Fruit fly (Drosophila melanogaster) whole organism, pupa: Measurements from ENCODE around the gene CG14422.

Experiments
- CG10348 ChIP-seq: fragments of 200-800 bp; sonication (Bioruptor generic); IDR thresholded peaks from 2 replicates; pipeline ENCODE4 v1.3.6; 2022; ENCODE audit warnings: missing biosample characterization, missing genetic modification characterization
- CG12605 ChIP-seq: fragments of 200-800 bp; sonication (Bioruptor generic); IDR thresholded peaks from 2 replicates; pipeline ENCODE4 v1.3.6; 2022; ENCODE audit warnings: missing biosample characterization, missing genetic modification characterization
- CG13204 ChIP-seq: fragments of 200-800 bp; sonication (Bioruptor generic); optimal IDR thresholded peaks from 2 replicates; lab custom pipeline; 2018; ENCODE audit warnings: missing biosample characterization, mild to moderate bottlenecking, missing genetic modification characterization, moderate library complexity
- CG14655 ChIP-seq: fragments of 200-800 bp; sonication (Bioruptor generic); optimal IDR thresholded peaks from 3 replicates; lab custom pipeline; 2017; ENCODE audit warnings: mild to moderate bottlenecking, missing biosample characterization, missing genetic modification reagents, missing genetic modification characterization
- CG15710 ChIP-seq: fragments of 200-800 bp; sonication (Bioruptor generic); optimal IDR thresholded peaks from 2 replicates; lab custom pipeline; 2018; ENCODE audit warnings: missing biosample characterization, mild to moderate bottlenecking, missing genetic modification characterization, moderate library complexity
- CG17806 ChIP-seq: fragments of 200-800 bp; sonication (Bioruptor generic); optimal IDR thresholded peaks from 2 replicates; lab custom pipeline; 2018; ENCODE audit warnings: missing biosample characterization, mild to moderate bottlenecking, missing genetic modification characterization, moderate library complexity
- CG32121 ChIP-seq: fragments of 200-800 bp; sonication (Bioruptor generic); IDR thresholded peaks from 2 replicates; pipeline ENCODE4 v1.3.6; 2022; ENCODE audit warnings: missing biosample characterization, missing genetic modification characterization
- CG34367 ChIP-seq: fragments of 200-800 bp; sonication (Bioruptor generic); optimal IDR thresholded peaks from 2 replicates; lab custom pipeline; 2018; ENCODE audit warnings: missing biosample characterization, mild to moderate bottlenecking, missing genetic modification characterization
- CG4496 ChIP-seq: fragments of 200-800 bp; sonication (Bioruptor generic); IDR thresholded peaks from 3 replicates; pipeline ENCODE4 v1.3.6; 2022; ENCODE audit warnings: missing biosample characterization, missing genetic modification characterization
- CG8159 ChIP-seq: fragments of 200-800 bp; sonication (Bioruptor generic); optimal IDR thresholded peaks from 3 replicates; lab custom pipeline; 2018; ENCODE audit warnings: missing biosample characterization, mild to moderate bottlenecking, missing genetic modification characterization, moderate library complexity
- CG8301 ChIP-seq: fragments of 200-800 bp; sonication (Bioruptor generic); optimal IDR thresholded peaks from 2 replicates; lab custom pipeline; 2018; ENCODE audit warnings: missing biosample characterization, mild to moderate bottlenecking, missing genetic modification characterization
- CG9948 ChIP-seq: fragments of 200-800 bp; sonication (Bioruptor generic); optimal IDR thresholded peaks from 2 replicates; lab custom pipeline; 2018; ENCODE audit warnings: missing biosample characterization, mild to moderate bottlenecking, missing genetic modification characterization, moderate library complexity
- D1 ChIP-seq: fragments of 200-800 bp; sonication (Bioruptor generic); optimal IDR thresholded peaks from 2 replicates; lab custom pipeline; 2018; ENCODE audit warnings: missing biosample characterization, mild to moderate bottlenecking, missing genetic modification characterization, moderate library complexity
- EcR ChIP-seq: fragments of 200-800 bp; sonication (Bioruptor generic); optimal IDR thresholded peaks from 3 replicates; lab custom pipeline; 2019; ENCODE audit warnings: missing biosample characterization, missing genetic modification characterization, mild to moderate bottlenecking, moderate library complexity, missing genetic modification reagents
- Ets98B ChIP-seq: fragments of 200-800 bp; sonication (Bioruptor generic); IDR thresholded peaks from 2 replicates; pipeline ENCODE4 v1.3.6; 2022; ENCODE audit warnings: missing biosample characterization, missing genetic modification characterization
- Pif1A ChIP-seq: fragments of 200-800 bp; sonication (Bioruptor generic); optimal IDR thresholded peaks from 3 replicates; lab custom pipeline; 2016; ENCODE audit warnings: missing biosample characterization, missing genetic modification characterization
- Pif1B ChIP-seq: fragments of 200-800 bp; sonication (Bioruptor generic); optimal IDR thresholded peaks from 3 replicates; lab custom pipeline; 2016; ENCODE audit warnings: missing biosample characterization, missing genetic modification characterization
- Snoo ChIP-seq: fragments of 200-800 bp; sonication (Bioruptor generic); optimal IDR thresholded peaks from 3 replicates; lab custom pipeline; 2017; ENCODE audit warnings: missing biosample characterization, mild to moderate bottlenecking, missing genetic modification characterization, inconsistent platforms
- fd96Ca ChIP-seq: fragments of 200-800 bp; sonication (Bioruptor generic); IDR thresholded peaks from 3 replicates; pipeline ENCODE4 v1.3.6; 2022; ENCODE audit warnings: missing biosample characterization, missing genetic modification characterization
- gl ChIP-seq: fragments of 200-800 bp; sonication (Bioruptor generic); optimal IDR thresholded peaks from 2 replicates; lab custom pipeline; 2018; ENCODE audit warnings: missing biosample characterization, mild to moderate bottlenecking, missing genetic modification characterization
- rn ChIP-seq: fragments of 200-800 bp; sonication (Bioruptor generic); IDR thresholded peaks from 2 replicates; pipeline ENCODE4 v1.3.6; 2022; ENCODE audit warnings: missing biosample characterization, missing genetic modification characterization

CG14422 gene

dm6 chrX:2963171-2963570 lies 20.0 kb downstream of the CG14422 start:
- no peak for TF ChIP-seq CG4496
- TF ChIP-seq Snoo (tag; lab: Kevin White, UChicago) = no peak
- TF ChIP-seq CG14655 (GFP tag; lab: Kevin White, UChicago) = no peak
- no peak for TF ChIP-seq Pif1A (GFP tag; lab: Kevin White, UChicago)
- no peak for TF ChIP-seq D1 (tag; lab: Kevin White, UChicago)
- TF ChIP-seq Pif1B (GFP tag; lab: Kevin White, UChicago) = no peak
- no peak for TF ChIP-seq CG34367 (tag; lab: Kevin White, UChicago)
- TF ChIP-seq EcR = no peak
- TF ChIP-seq CG8159 (tag; lab: Kevin White, UChicago) = no peak
- TF ChIP-seq CG12605 = no peak
- TF ChIP-seq CG10348 (GFP tag; lab: Robert Waterston, UW) = no peak
- no peak for TF ChIP-seq Ets98B (GFP tag; lab: Robert Waterston, UW)
- no peak for TF ChIP-seq CG8301 (tag; lab: Kevin White, UChicago)

DNA sequence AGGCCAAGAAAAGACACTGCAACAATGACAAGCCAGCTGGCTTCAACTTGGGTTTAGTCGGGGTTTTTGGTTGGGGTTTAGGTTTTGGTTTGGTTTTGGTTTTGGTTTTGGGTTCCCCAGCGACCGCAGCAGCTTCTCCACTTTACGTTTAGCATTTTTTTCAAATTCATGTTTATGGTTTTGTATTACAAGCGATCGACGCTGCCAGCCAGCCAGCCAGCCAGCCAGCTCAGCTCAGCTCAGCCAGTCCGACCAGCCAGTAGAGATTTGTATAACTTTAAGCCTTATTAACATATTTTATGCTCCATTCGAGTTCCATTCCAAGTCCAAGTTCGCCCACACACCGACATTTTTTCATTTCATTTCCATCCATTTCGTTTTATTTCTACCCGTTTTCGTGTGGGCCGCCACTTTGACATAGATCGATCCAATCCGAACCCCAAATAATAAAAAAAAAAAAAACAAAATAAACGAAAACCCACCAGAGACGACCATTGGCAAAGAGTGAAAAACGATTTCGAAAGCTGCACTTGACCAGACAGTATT lies 20.7 kb downstream of the CG14422 start:
- TF ChIP-seq CG17806 (tag; lab: Kevin White, UChicago) (no peak), Snoo (tag; lab: Kevin White, UChicago) (no peak), CG34367 (tag; lab: Kevin White, UChicago) (no peak)

- TF ChIP-seq CG34367 (tag; lab: Kevin White, UChicago) = no peak
- TF ChIP-seq rn (GFP tag; lab: Robert Waterston, UW) = no peak
- TF ChIP-seq CG4496 = no peak
- no peak for TF ChIP-seq Pif1B (GFP tag; lab: Kevin White, UChicago)
- TF ChIP-seq Pif1A (GFP tag; lab: Kevin White, UChicago) = no peak
- no peak for TF ChIP-seq CG8159 (tag; lab: Kevin White, UChicago)
- no peak for TF ChIP-seq Ets98B (GFP tag; lab: Robert Waterston, UW)
- TF ChIP-seq CG9948 (tag; lab: Kevin White, UChicago) = no peak
- TF ChIP-seq CG17806 (tag; lab: Kevin White, UChicago) = no peak
- TF ChIP-seq CG15710 = no peak
- TF ChIP-seq, all 21 proteins: peak for 0
These were observed 21.6 kb downstream of the CG14422 start for dm6 chrX:2964678-2965231.

dm6 chrX:2969039-2969438 lies 25.9 kb downstream of the CG14422 start:
- no peak for TF ChIP-seq fd96Ca (GFP tag; lab: Robert Waterston, UW)
- TF ChIP-seq CG8301 (tag; lab: Kevin White, UChicago) = no peak
- no peak for TF ChIP-seq EcR
- no peak for TF ChIP-seq Snoo (tag; lab: Kevin White, UChicago)
- no peak for TF ChIP-seq gl
- TF ChIP-seq Ets98B (GFP tag; lab: Robert Waterston, UW) = no peak
- no peak for TF ChIP-seq rn (GFP tag; lab: Robert Waterston, UW)
- no peak for TF ChIP-seq CG10348 (GFP tag; lab: Robert Waterston, UW)
- TF ChIP-seq D1 (tag; lab: Kevin White, UChicago) = no peak
- no peak for TF ChIP-seq Pif1B (GFP tag; lab: Kevin White, UChicago)
- TF ChIP-seq CG34367 (tag; lab: Kevin White, UChicago) = no peak
- no peak for TF ChIP-seq CG14655 (GFP tag; lab: Kevin White, UChicago)
- TF ChIP-seq Pif1A (GFP tag; lab: Kevin White, UChicago) = no peak
- TF ChIP-seq CG13204 = no peak
- TF ChIP-seq CG12605 = no peak
- TF ChIP-seq CG4496 = no peak
- TF ChIP-seq CG17806 (tag; lab: Kevin White, UChicago) = no peak

- peak; percentile 21 for TF ChIP-seq Pif1B (GFP tag; lab: Kevin White, UChicago)
- no peak for TF ChIP-seq CG17806 (tag; lab: Kevin White, UChicago)
- TF ChIP-seq CG13204 = peak; percentile 15
These were observed 30.4 kb downstream of the CG14422 start, which contains the start of gene rst for dm6 chrX:2973593-2973992. Gene rst (minus strand): TSS chrX:2973834.

dm6 chrX:2977857-2978473 lies 34.8 kb downstream of the CG14422 start:
- no peak for TF ChIP-seq CG12605
- peak; percentile 41 for TF ChIP-seq CG9948 (tag; lab: Kevin White, UChicago)
- no peak for TF ChIP-seq EcR
- peak; percentile 79 for TF ChIP-seq CG4496
- TF ChIP-seq CG15710 = peak; percentile 40
- TF ChIP-seq CG34367 (tag; lab: Kevin White, UChicago) = peak; percentile 49
- peak; percentile 71 for TF ChIP-seq fd96Ca (GFP tag; lab: Robert Waterston, UW)
- TF ChIP-seq CG14655 (GFP tag; lab: Kevin White, UChicago) = peak; percentile 49
- no peak for TF ChIP-seq gl
- TF ChIP-seq CG8159 (tag; lab: Kevin White, UChicago) = peak; percentile 64
- TF ChIP-seq CG8301 (tag; lab: Kevin White, UChicago) = peak; percentile 33
- TF ChIP-seq rn (GFP tag; lab: Robert Waterston, UW) = 0 out of 2 replicates have a peak, but pooled peaks have one; percentile 21
- peak; percentile 56 for TF ChIP-seq Pif1A (GFP tag; lab: Kevin White, UChicago)
- peak; percentile 19 for TF ChIP-seq Pif1B (GFP tag; lab: Kevin White, UChicago)
- peak; percentile 50 for TF ChIP-seq Snoo (tag; lab: Kevin White, UChicago)
- no peak for TF ChIP-seq D1 (tag; lab: Kevin White, UChicago)
- TF ChIP-seq Ets98B (GFP tag; lab: Robert Waterston, UW) = peak; percentile 67; the same call in 1 of the 2 replicates
- no peak for TF ChIP-seq CG13204
- TF ChIP-seq CG17806 (tag; lab: Kevin White, UChicago) = peak; percentile 57
- peak; percentile 65 for TF ChIP-seq CG32121 (GFP tag; lab: Robert Waterston, UW)
- 0 out of 2 replicates have a peak, but pooled peaks have one; percentile 19 for TF ChIP-seq CG10348 (GFP tag; lab: Robert Waterston, UW)
